Worm (Caenorhabditis elegans) whole organism, midembryonic: ENCODE results near the gene Y47D7A.6.

Experiments
- T22C8.4 ChIP-seq: fragments of 200-800 bp; sonication (Bioruptor generic); IDR thresholded peaks from 2 replicates; pipeline ENCODE4 v1.3.6; 2022; ENCODE audit warnings: missing genetic modification characterization, missing compliant biosample characterization
- flt-1 ChIP-seq: fragments of 200-800 bp; sonication (Bioruptor generic); IDR thresholded peaks from 2 replicates; pipeline ENCODE4 v1.3.6; 2022; ENCODE audit warnings: missing genetic modification characterization, missing compliant biosample characterization
- klf-2 ChIP-seq: fragments of 200-800 bp; sonication (Bioruptor generic); conservative IDR thresholded peaks from 2 replicates; pipeline ENCODE4 v1.3.6; 2022; ENCODE audit warnings: missing genetic modification reagents, missing genetic modification characterization, missing compliant biosample characterization
- med-1 ChIP-seq: sonication (generic microtip); optimal IDR thresholded peaks from 2 replicates; lab custom pipeline; 2017; ENCODE audit warnings: missing genetic modification characterization, mild to moderate bottlenecking, missing compliant biosample characterization, antibody characterized with exemption, missing genetic modification reagents; ENCODE audit not compliant: insufficient read depth

ce11 chrV:4414613-4415071 is 3.4 kb downstream of the Y47D7A.6 start, which contains the start of gene grl-5:
- no peak for TF ChIP-seq T22C8.4 (GFP tag; lab: Robert Waterston, UW)
- TF ChIP-seq med-1: no peak
- TF ChIP-seq flt-1 (GFP tag; lab: Robert Waterston, UW): no peak
- TF ChIP-seq klf-2 (GFP tag; lab: Robert Waterston, UW): no peak
